Fruit fly (Drosophila melanogaster) whole organism, prepupa: ENCODE results near the gene lilli.

Experiments
- Blimp-1 ChIP-seq: fragments of 200-800 bp; sonication (Bioruptor generic); optimal IDR thresholded peaks from 3 replicates; lab custom pipeline; 2017; ENCODE audit warnings: missing biosample characterization, missing genetic modification characterization, mild to moderate bottlenecking, moderate library complexity, missing genetic modification reagents
- CG10631 ChIP-seq: fragments of 200-800 bp; sonication (Bioruptor generic); optimal IDR thresholded peaks from 2 replicates; lab custom pipeline; 2016; ENCODE audit warnings: missing biosample characterization, missing genetic modification characterization
- CG10669 ChIP-seq: fragments of 200-800 bp; sonication (Bioruptor generic); optimal IDR thresholded peaks from 3 replicates; lab custom pipeline; 2018; ENCODE audit warnings: missing biosample characterization, mild to moderate bottlenecking, missing genetic modification characterization, moderate library complexity
- CG11762 ChIP-seq: fragments of 200-800 bp; sonication (Bioruptor generic); optimal IDR thresholded peaks from 3 replicates; lab custom pipeline; 2016; ENCODE audit warnings: missing biosample characterization, missing genetic modification characterization; ENCODE audit not compliant: insufficient read depth
- CG11902 ChIP-seq: fragments of 200-800 bp; sonication (Bioruptor generic); optimal IDR thresholded peaks from 3 replicates; lab custom pipeline; 2016; ENCODE audit warnings: missing biosample characterization, missing genetic modification characterization
- CG1621 ChIP-seq: fragments of 200-800 bp; sonication (Bioruptor generic); optimal IDR thresholded peaks from 3 replicates; lab custom pipeline; 2018; ENCODE audit warnings: missing biosample characterization, mild to moderate bottlenecking, missing genetic modification characterization
- CG16779 ChIP-seq: fragments of 200-800 bp; sonication (Bioruptor generic); optimal IDR thresholded peaks from 3 replicates; lab custom pipeline; 2017; ENCODE audit warnings: missing biosample characterization, mild to moderate bottlenecking, missing genetic modification characterization
- CG3032 ChIP-seq: fragments of 200-800 bp; optimal IDR thresholded peaks from 2 replicates; lab custom pipeline; 2019; ENCODE audit warnings: missing biosample characterization, mild to moderate bottlenecking, missing genetic modification characterization, moderate library complexity
- CG32006 ChIP-seq: fragments of 200-800 bp; sonication (Bioruptor generic); optimal IDR thresholded peaks from 3 replicates; lab custom pipeline; 2017; ENCODE audit warnings: missing biosample characterization, mild to moderate bottlenecking, missing genetic modification characterization
- CG3919 ChIP-seq: fragments of 200-800 bp; sonication (Bioruptor generic); optimal IDR thresholded peaks from 3 replicates; lab custom pipeline; 2016; ENCODE audit warnings: missing biosample characterization, missing genetic modification characterization
- CG4318 ChIP-seq: fragments of 200-800 bp; sonication (Bioruptor generic); optimal IDR thresholded peaks from 3 replicates; lab custom pipeline; 2017; ENCODE audit warnings: missing biosample characterization, mild to moderate bottlenecking, missing genetic modification characterization
- CG6163 ChIP-seq: fragments of 200-800 bp; sonication (Bioruptor generic); IDR thresholded peaks from 3 replicates; pipeline ENCODE4 v1.3.6; 2022; ENCODE audit warnings: missing biosample characterization, missing genetic modification characterization
- CG6792 ChIP-seq: fragments of 200-800 bp; sonication (Bioruptor generic); optimal IDR thresholded peaks from 3 replicates; lab custom pipeline; 2016; ENCODE audit warnings: missing biosample characterization, missing genetic modification characterization
- CG6808 ChIP-seq: fragments of 200-800 bp; sonication (Bioruptor generic); optimal IDR thresholded peaks from 3 replicates; lab custom pipeline; 2017; ENCODE audit warnings: missing biosample characterization, missing genetic modification characterization, mild to moderate bottlenecking, moderate library complexity, missing genetic modification reagents
- CG6854 ChIP-seq: fragments of 200-800 bp; sonication (Bioruptor generic); optimal IDR thresholded peaks from 2 replicates; lab custom pipeline; 2017; ENCODE audit warnings: missing biosample characterization, mild to moderate bottlenecking, missing genetic modification characterization
- CG7368 ChIP-seq: fragments of 200-800 bp; sonication (Bioruptor generic); optimal IDR thresholded peaks from 3 replicates; lab custom pipeline; 2016; ENCODE audit warnings: missing biosample characterization, missing genetic modification characterization
- CG8119 ChIP-seq: fragments of 200-800 bp; sonication (Bioruptor generic); IDR thresholded peaks from 3 replicates; pipeline ENCODE4 v1.3.6; 2022; ENCODE audit warnings: missing biosample characterization, missing genetic modification characterization
- CG8319 ChIP-seq: fragments of 200-800 bp; sonication (Bioruptor generic); optimal IDR thresholded peaks from 3 replicates; lab custom pipeline; 2016; ENCODE audit warnings: missing biosample characterization, missing genetic modification characterization
- CG9139 ChIP-seq: fragments of 200-800 bp; sonication (Bioruptor generic); optimal IDR thresholded peaks from 3 replicates; lab custom pipeline; 2017; ENCODE audit warnings: missing biosample characterization, mild to moderate bottlenecking, missing genetic modification characterization
- Eip75B ChIP-seq: fragments of 200-800 bp; sonication (Bioruptor generic); optimal IDR thresholded peaks from 3 replicates; lab custom pipeline; 2016; ENCODE audit warnings: missing biosample characterization, missing genetic modification characterization
- Ets21C ChIP-seq: fragments of 200-800 bp; sonication (Bioruptor generic); optimal IDR thresholded peaks from 3 replicates; lab custom pipeline; 2016; ENCODE audit warnings: missing biosample characterization, missing genetic modification characterization
- Ets96B ChIP-seq: fragments of 200-800 bp; optimal IDR thresholded peaks from 2 replicates; lab custom pipeline; 2019; ENCODE audit warnings: missing biosample characterization, mild to moderate bottlenecking, missing genetic modification characterization, moderate library complexity
- Gug ChIP-seq: fragments of 200-800 bp; sonication (Bioruptor generic); IDR thresholded peaks from 2 replicates; pipeline ENCODE4 v1.3.6; 2022; ENCODE audit warnings: missing biosample characterization, missing genetic modification characterization
- Hr38 ChIP-seq: sonication (Bioruptor generic); optimal IDR thresholded peaks from 2 replicates; lab custom pipeline; 2016; ENCODE audit warnings: missing biosample characterization, missing genetic modification characterization
- Hr4 ChIP-seq: fragments of 200-800 bp; sonication (Bioruptor generic); optimal IDR thresholded peaks from 3 replicates; lab custom pipeline; 2016; ENCODE audit warnings: missing biosample characterization, missing genetic modification characterization
- Met ChIP-seq: fragments of 200-800 bp; sonication (Bioruptor generic); optimal IDR thresholded peaks from 3 replicates; lab custom pipeline; 2016; ENCODE audit warnings: missing biosample characterization, missing genetic modification characterization
- OdsH ChIP-seq: fragments of 200-800 bp; sonication (Bioruptor generic); optimal IDR thresholded peaks from 3 replicates; lab custom pipeline; 2016; ENCODE audit warnings: missing biosample characterization, missing genetic modification characterization
- Sox102F ChIP-seq: fragments of 200-800 bp; sonication (Bioruptor generic); optimal IDR thresholded peaks from 2 replicates; lab custom pipeline; 2016; ENCODE audit warnings: missing biosample characterization, mild to moderate bottlenecking, missing genetic modification characterization
- Sox14 ChIP-seq: fragments of 200-800 bp; sonication (Bioruptor generic); optimal IDR thresholded peaks from 3 replicates; lab custom pipeline; 2016; ENCODE audit warnings: missing biosample characterization, missing genetic modification characterization
- Sox15 ChIP-seq: fragments of 200-800 bp; sonication (Bioruptor generic); optimal IDR thresholded peaks from 3 replicates; lab custom pipeline; 2016; ENCODE audit warnings: missing biosample characterization, missing genetic modification characterization
- achi ChIP-seq: fragments of 200-800 bp; sonication (Bioruptor generic); optimal IDR thresholded peaks from 3 replicates; lab custom pipeline; 2016; ENCODE audit warnings: missing biosample characterization, missing genetic modification characterization
- acj6 ChIP-seq: fragments of 200-800 bp; sonication (Bioruptor generic); optimal IDR thresholded peaks from 3 replicates; lab custom pipeline; 2016; ENCODE audit warnings: missing biosample characterization, missing genetic modification characterization
- cyc ChIP-seq: fragments of 200-800 bp; sonication (Bioruptor generic); optimal IDR thresholded peaks from 3 replicates; lab custom pipeline; 2016; ENCODE audit warnings: missing biosample characterization, missing genetic modification characterization
- dac ChIP-seq: fragments of 200-800 bp; sonication (Bioruptor generic); optimal IDR thresholded peaks from 2 replicates; lab custom pipeline; 2017; ENCODE audit warnings: missing biosample characterization, mild to moderate bottlenecking, missing genetic modification characterization
- dsx ChIP-seq: fragments of 200-800 bp; optimal IDR thresholded peaks from 3 replicates; lab custom pipeline; 2019; ENCODE audit warnings: missing biosample characterization, mild to moderate bottlenecking, missing genetic modification characterization, moderate library complexity; ENCODE audit not compliant: poor library complexity, severe bottlenecking
- esn ChIP-seq: fragments of 200-800 bp; sonication (Bioruptor generic); optimal IDR thresholded peaks from 2 replicates; lab custom pipeline; 2016; ENCODE audit warnings: missing biosample characterization, mild to moderate bottlenecking, missing genetic modification characterization, moderate library complexity
- fkh ChIP-seq: fragments of 200-800 bp; sonication (Bioruptor generic); optimal IDR thresholded peaks from 3 replicates; lab custom pipeline; 2017; ENCODE audit warnings: missing biosample characterization, mild to moderate bottlenecking, missing genetic modification characterization, moderate library complexity
- lz ChIP-seq: fragments of 200-800 bp; sonication (Bioruptor generic); optimal IDR thresholded peaks from 3 replicates; lab custom pipeline; 2016; ENCODE audit warnings: missing biosample characterization, missing genetic modification characterization
- net ChIP-seq: fragments of 200-800 bp; sonication (Bioruptor generic); optimal IDR thresholded peaks from 3 replicates; lab custom pipeline; 2016; ENCODE audit warnings: missing biosample characterization, missing genetic modification characterization
- pdm3 ChIP-seq: fragments of 200-800 bp; sonication (Bioruptor generic); optimal IDR thresholded peaks from 3 replicates; lab custom pipeline; 2016; ENCODE audit warnings: missing biosample characterization, missing genetic modification characterization
- salr ChIP-seq, 2 experiments: fragments of 200-800 bp; sonication (Bioruptor generic); optimal IDR thresholded peaks; 3 replicates each; lab custom pipeline; 2016 to 2018; ENCODE audit warnings: missing biosample characterization in 2 of 2, missing genetic modification characterization in 2 of 2, mild to moderate bottlenecking in 1 of 2
- spab ChIP-seq: fragments of 200-800 bp; sonication (Bioruptor generic); optimal IDR thresholded peaks from 2 replicates; lab custom pipeline; 2017; ENCODE audit warnings: missing biosample characterization, mild to moderate bottlenecking, missing genetic modification characterization, missing genetic modification reagents
- ss ChIP-seq, 2 experiments: fragments of 200-800 bp; sonication (Bioruptor generic); optimal IDR thresholded peaks; 2 replicates in 1 of 2; 3 replicates in 1 of 2; lab custom pipeline; 2017 to 2018; ENCODE audit warnings: mild to moderate bottlenecking in 2 of 2, missing biosample characterization in 2 of 2, missing genetic modification characterization in 2 of 2, moderate library complexity in 1 of 2
- topi ChIP-seq: fragments of 200-800 bp; sonication (Bioruptor generic); optimal IDR thresholded peaks from 3 replicates; lab custom pipeline; 2016; ENCODE audit warnings: missing biosample characterization, missing genetic modification characterization
- vri ChIP-seq: fragments of 200-800 bp; sonication (Bioruptor generic); optimal IDR thresholded peaks from 3 replicates; lab custom pipeline; 2016; ENCODE audit warnings: missing biosample characterization, mild to moderate bottlenecking, missing genetic modification characterization

The lilli gene

DNA sequence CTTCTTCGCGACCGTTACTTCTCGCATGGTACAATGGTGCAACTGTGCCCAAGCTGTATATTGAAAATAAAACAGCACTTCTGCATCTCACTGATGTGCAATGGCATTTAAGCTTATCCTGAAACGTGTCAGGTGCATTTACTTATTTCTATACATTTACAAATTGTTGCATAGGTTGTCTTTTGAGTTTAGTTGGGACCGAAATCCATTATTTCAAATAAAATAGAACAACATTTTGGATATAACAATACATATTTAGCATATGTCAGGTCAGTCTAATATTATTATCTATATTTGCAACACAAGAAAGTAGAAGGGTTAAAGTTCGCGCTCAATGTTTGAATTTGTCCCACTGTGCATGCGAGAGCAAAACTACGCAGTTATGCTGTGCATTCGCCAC, 70.6 kb downstream of the lilli start (continued):
- TF ChIP-seq achi (GFP tag; lab: Kevin White, UChicago) = peak; percentile 56
- peak; percentile 57 for TF ChIP-seq acj6
- TF ChIP-seq CG4318 (GFP tag; lab: Kevin White, UChicago) = peak; percentile 60
- no peak for TF ChIP-seq Hr38 (GFP tag; lab: Kevin White, UChicago)
- TF ChIP-seq CG7368 = peak; percentile 36
- no peak for TF ChIP-seq fkh
- TF ChIP-seq Sox15 (GFP tag; lab: Kevin White, UChicago) = peak; percentile 16
- peak; percentile 44 for TF ChIP-seq pdm3
- peak; percentile 54; the same call in 2 of the 3 replicates for TF ChIP-seq CG8119 (GFP tag; lab: Robert Waterston, UW)
- peak; percentile 44 for TF ChIP-seq net
- no peak for TF ChIP-seq Ets21C (GFP tag; lab: Kevin White, UChicago)

DNA sequence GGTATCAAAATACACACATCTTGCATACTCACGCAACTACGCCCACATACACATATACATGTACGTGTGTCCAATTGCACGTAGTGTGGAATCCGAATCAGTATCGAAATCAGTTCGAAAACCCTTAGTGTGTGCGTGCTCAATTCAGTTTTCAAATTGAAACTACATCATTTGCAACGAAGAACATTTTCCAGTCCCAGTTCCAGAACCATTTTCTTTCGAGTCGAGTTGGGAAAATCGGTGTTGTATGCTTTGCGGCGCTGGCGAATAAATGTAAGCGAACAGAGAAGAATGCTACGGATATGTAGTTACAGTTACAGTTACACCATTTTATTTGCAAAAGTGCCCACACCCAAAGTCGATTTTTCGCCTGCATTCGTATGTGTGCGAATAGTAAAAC, 71.3 kb downstream of the lilli start:
- TF ChIP-seq CG11902 (GFP tag; lab: Kevin White, UChicago) = no peak

DNA sequence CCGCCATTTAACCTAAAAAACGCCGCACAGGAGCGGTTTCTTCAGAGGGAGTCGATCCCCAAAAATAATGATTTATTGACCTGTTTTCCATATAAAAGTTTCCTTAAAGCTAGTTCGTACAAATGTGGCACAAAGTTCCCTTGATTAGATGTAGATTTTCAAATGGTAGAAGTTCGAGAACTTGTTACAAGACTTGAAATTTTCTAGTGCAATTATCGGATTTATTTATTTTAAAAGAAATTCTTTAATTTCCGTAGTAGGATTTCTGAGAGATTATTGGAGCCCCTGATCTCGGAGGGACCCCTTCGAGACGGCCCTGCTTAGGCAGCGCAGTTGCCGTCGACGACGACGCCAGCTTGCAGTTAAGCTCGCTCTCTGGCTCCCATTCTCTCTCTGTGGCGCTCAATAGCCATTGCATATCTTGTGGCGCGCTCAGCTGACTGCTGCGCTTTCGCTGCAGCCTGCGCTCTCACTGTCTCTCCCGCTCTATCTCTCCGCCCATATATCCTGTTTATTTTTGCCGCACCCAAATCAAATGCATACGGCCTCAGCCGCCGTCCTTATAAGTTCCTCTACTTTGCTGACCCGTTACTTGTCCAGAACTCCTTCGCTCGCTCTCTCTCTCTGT, 71.9 kb downstream of the lilli start:
- TF ChIP-seq dsx (GFP tag; lab: Kevin White, UChicago) (peak; percentile 91), CG6808 (GFP tag; lab: Kevin White, UChicago) (peak; percentile 89), Blimp-1 (GFP tag; lab: Kevin White, UChicago) (peak; percentile 82), CG10631 (peak; percentile 88), CG6854 (GFP tag; lab: Kevin White, UChicago) (peak; percentile 85), CG11902 (GFP tag; lab: Kevin White, UChicago) (peak; percentile 96), CG32006 (peak; percentile 94), pdm3 (peak; percentile 92), Ets96B (tag; lab: Kevin White, UChicago) (peak; percentile 87), CG3032 (tag; lab: Kevin White, UChicago) (peak; percentile 92), Sox102F (GFP tag; lab: Kevin White, UChicago) (peak; percentile 91), Met (GFP tag; lab: Kevin White, UChicago) (peak; percentile 93), Gug (GFP tag; lab: Robert Waterston, UW) (peak; percentile 81), Sox14 (GFP tag; lab: Kevin White, UChicago) (peak; percentile 93), Ets21C (GFP tag; lab: Kevin White, UChicago) (peak; percentile 93), OdsH (peak; percentile 92), CG6792 (GFP tag; lab: Kevin White, UChicago) (peak; percentile 89), ss (GFP tag; optimal IDR thresholded peaks at IDR 0.05; lab: Kevin White, UChicago) (peak; percentile 82 to 91), Hr38 (GFP tag; lab: Kevin White, UChicago) (peak; percentile 22), CG9139 (GFP tag; lab: Kevin White, UChicago) (peak; percentile 82), CG8119 (GFP tag; lab: Robert Waterston, UW) (peak; percentile 89), esn (GFP tag; lab: Kevin White, UChicago) (peak; percentile 95), topi (GFP tag; lab: Kevin White, UChicago) (peak; percentile 93), lz (GFP tag; lab: Kevin White, UChicago) (peak; percentile 94), CG6163 (GFP tag; lab: Robert Waterston, UW) (peak; percentile 78; the same call in 2 of the 3 replicates), Hr4 (GFP tag; lab: Kevin White, UChicago) (peak; percentile 94), CG10669 (GFP tag; lab: Kevin White, UChicago) (peak; percentile 90), cyc (GFP tag; lab: Kevin White, UChicago) (peak; percentile 95), dac (GFP tag; lab: Kevin White, UChicago) (peak; percentile 85), net (peak; percentile 84), vri (peak; percentile 71), CG3919 (GFP tag; lab: Kevin White, UChicago) (peak; percentile 91), CG1621 (tag; lab: Kevin White, UChicago) (peak; percentile 67), CG8319 (GFP tag; lab: Kevin White, UChicago) (peak; percentile 91), CG11762 (peak; percentile 86), spab (peak; percentile 86), Eip75B (GFP tag; lab: Kevin White, UChicago) (peak; percentile 92), CG16779 (tag; lab: Kevin White, UChicago) (peak; percentile 84), fkh (no peak), salr (GFP tag; optimal IDR thresholded peaks at IDR 0.05; lab: Kevin White, UChicago) (peak; percentile 58 to 88), CG7368 (peak; percentile 79)
